Fruit fly (Drosophila melanogaster): ENCODE measurements around the gene fz2.

The fz2 gene

DNA sequence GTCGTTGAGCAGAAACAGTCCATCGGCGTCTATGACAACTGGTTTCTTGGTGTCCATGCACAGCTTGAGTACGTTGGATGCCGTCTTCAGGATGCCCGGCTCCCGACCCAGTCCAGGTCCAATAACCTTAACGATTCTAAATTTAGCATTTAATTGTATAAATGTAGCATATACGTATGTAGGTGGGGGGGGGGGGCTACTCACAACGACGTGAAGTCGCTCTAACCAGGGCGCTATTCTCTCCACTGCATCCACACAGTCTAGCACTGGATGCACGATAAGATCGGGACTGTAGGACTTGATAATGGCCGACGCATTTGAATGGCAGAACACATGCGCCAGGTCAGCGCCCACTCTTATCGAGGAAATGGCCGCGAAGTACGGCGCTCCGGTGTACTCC, 138.1 kb downstream of the fz2 start:
- peak; percentile 59 for TF ChIP-seq Dfd (GFP tag; optimal IDR thresholded peaks at IDR 0.05)
- no peak for TF ChIP-seq Vsx2 (GFP tag; optimal IDR thresholded peaks at IDR 0.05; ENCODE audit: partially characterized antibody)

dm6 chr3L:19096032-19096431, 139.1 kb downstream of the fz2 start, which contains the start of gene CNPYb:
CNPYb (minus strand) TSS chr3L:19096217.
- TF ChIP-seq Sp1 (GFP tag; optimal IDR thresholded peaks at IDR 0.05), result peak; percentile 21
- no peak for TF ChIP-seq fru (GFP tag; optimal IDR thresholded peaks at IDR 0.05)
- peak; percentile 34 for TF ChIP-seq woc (GFP tag; optimal IDR thresholded peaks at IDR 0.05)
- peak; percentile 6 for TF ChIP-seq CG9705 (GFP tag; optimal IDR thresholded peaks at IDR 0.05)
- no peak for TF ChIP-seq HLH106 (tag; optimal IDR thresholded peaks at IDR 0.05)
- peak; percentile 47 for TF ChIP-seq sage (GFP tag; optimal IDR thresholded peaks at IDR 0.05)
- TF ChIP-seq Myc (optimal IDR thresholded peaks at IDR 0.05), result peak; percentile 72
- no peak for TF ChIP-seq h (GFP tag; optimal IDR thresholded peaks at IDR 0.05)

- TF ChIP-seq woc (GFP tag; optimal IDR thresholded peaks at IDR 0.05), result no peak
- TF ChIP-seq fru (GFP tag; optimal IDR thresholded peaks at IDR 0.05), result no peak
- TF ChIP-seq jim (GFP tag; optimal IDR thresholded peaks at IDR 0.05), result no peak
- TF ChIP-seq N (GFP tag; optimal IDR thresholded peaks at IDR 0.05), result no peak
- no peak for TF ChIP-seq foxo (GFP tag; optimal IDR thresholded peaks at IDR 0.05)
- TF ChIP-seq tai (GFP tag; optimal IDR thresholded peaks at IDR 0.05), result no peak
- TF ChIP-seq ey (GFP tag; optimal IDR thresholded peaks at IDR 0.05), result no peak
- no peak for TF ChIP-seq dsf (GFP tag; optimal IDR thresholded peaks at IDR 0.05; ENCODE audit: borderline replicate concordance)
- no peak for TF ChIP-seq Abd-B (GFP tag; optimal IDR thresholded peaks at IDR 0.05)
- no peak for TF ChIP-seq dl (GFP tag; optimal IDR thresholded peaks at IDR 0.05; ENCODE audit: insufficient read depth in 1 of 2, partially characterized antibody in 2 of 2)
- TF ChIP-seq Dfd (GFP tag; optimal IDR thresholded peaks at IDR 0.05), result no peak
- TF ChIP-seq CG9705 (GFP tag; optimal IDR thresholded peaks at IDR 0.05), result no peak
- peak; percentile 30 for TF ChIP-seq Hr83 (GFP tag; optimal IDR thresholded peaks at IDR 0.05; ENCODE audit: poor library complexity, severe bottlenecking)
- TF ChIP-seq Jra (GFP tag; optimal IDR thresholded peaks at IDR 0.05), result no peak
- TF ChIP-seq br (GFP tag; optimal IDR thresholded peaks at IDR 0.05), result no peak
- no peak for TF ChIP-seq GATAd (GFP tag; optimal IDR thresholded peaks at IDR 0.05)
- TF ChIP-seq Rel (GFP tag; optimal IDR thresholded peaks at IDR 0.05), result no peak
- peak; percentile 79 for TF ChIP-seq Rel (tag; optimal IDR thresholded peaks at IDR 0.05)
- TF ChIP-seq lola (GFP tag; optimal IDR thresholded peaks at IDR 0.05), result no peak
- TF ChIP-seq Mio (GFP tag; optimal IDR thresholded peaks at IDR 0.05), result no peak
- no peak for TF ChIP-seq OdsH (GFP tag; optimal IDR thresholded peaks at IDR 0.05)
- no peak for TF ChIP-seq Dif (GFP tag; optimal IDR thresholded peaks at IDR 0.05; ENCODE audit: partially characterized antibody)
- TF ChIP-seq brk (GFP tag; optimal IDR thresholded peaks at IDR 0.05), result no peak
- TF ChIP-seq dmrt93B (GFP tag; optimal IDR thresholded peaks at IDR 0.05), result no peak
- no peak for TF ChIP-seq sage (GFP tag; optimal IDR thresholded peaks at IDR 0.05)
- TF ChIP-seq Myc (optimal IDR thresholded peaks at IDR 0.05), result no peak
- TF ChIP-seq Sp1 (GFP tag; optimal IDR thresholded peaks at IDR 0.05), result peak; percentile 17
- no peak for TF ChIP-seq Hr78 (GFP tag; optimal IDR thresholded peaks at IDR 0.05)
- TF ChIP-seq Hnf4 (GFP tag; optimal IDR thresholded peaks at IDR 0.05), result no peak
- TF ChIP-seq CG32264 (GFP tag; optimal IDR thresholded peaks at IDR 0.05), result no peak
- no peak for TF ChIP-seq pan (optimal IDR thresholded peaks at IDR 0.05)
- TF ChIP-seq sv (GFP tag; optimal IDR thresholded peaks at IDR 0.05), result no peak
- peak; percentile 22 for TF ChIP-seq h (GFP tag; optimal IDR thresholded peaks at IDR 0.05)
- no peak for TF ChIP-seq CrebA (GFP tag; optimal IDR thresholded peaks at IDR 0.05; ENCODE audit: borderline replicate concordance)
Measured at dm6 chr3L:19092125-19093058, 142.8 kb downstream of the fz2 start, which contains the start of gene MESR6. MESR6 (plus strand) TSS chr3L:19092670.
